Fruit fly (Drosophila melanogaster) whole organism, embryonic: Measurements from ENCODE around the gene Efr.
A peak's percentile ranks its signal among the peaks of the same experiment; 100 is the strongest.

ENCODE experiments used
- Abd-B ChIP-seq: fragments of 200-800 bp; sonication (Bioruptor generic); optimal IDR thresholded peaks from 2 replicates; lab custom pipeline; 2018; ENCODE audit warnings: missing biosample characterization, mild to moderate bottlenecking, missing genetic modification characterization, moderate library complexity
- Adf1 ChIP-seq: fragments of 200-800 bp; sonication (Bioruptor generic); IDR thresholded peaks from 2 replicates; pipeline ENCODE4 v1.3.6; 2022; ENCODE audit warnings: missing biosample characterization, missing genetic modification characterization
- Awh ChIP-seq: fragments of 200-800 bp; sonication (Bioruptor generic); IDR thresholded peaks from 2 replicates; pipeline ENCODE4, ENCODE4 v1.3.6; 2022; ENCODE audit warnings: missing biosample characterization, missing genetic modification characterization
- Bteb2 ChIP-seq: fragments of 200-800 bp; sonication (Bioruptor generic); optimal IDR thresholded peaks from 2 replicates; lab custom pipeline; 2016; ENCODE audit warnings: missing biosample characterization, missing genetic modification characterization
- CG1024 ChIP-seq: fragments of 200-800 bp; sonication (Bioruptor generic); IDR thresholded peaks from 2 replicates; pipeline ENCODE4 v1.3.6; 2022; ENCODE audit warnings: missing biosample characterization, missing genetic modification characterization
- CG10321 ChIP-seq: fragments of 200-800 bp; sonication (Bioruptor generic); IDR thresholded peaks from 2 replicates; pipeline ENCODE4 v1.3.6; 2022; ENCODE audit warnings: missing biosample characterization, missing genetic modification characterization
- CG12071 ChIP-seq: fragments of 200-800 bp; sonication (Bioruptor generic); optimal IDR thresholded peaks from 3 replicates; lab custom pipeline; 2018; ENCODE audit warnings: missing biosample characterization, mild to moderate bottlenecking, missing genetic modification characterization
- CG12219 ChIP-seq: fragments of 200-800 bp; sonication (Bioruptor generic); optimal IDR thresholded peaks from 3 replicates; lab custom pipeline; 2018; ENCODE audit warnings: missing biosample characterization, mild to moderate bottlenecking, missing genetic modification characterization
- CG1233 ChIP-seq: fragments of 200-800 bp; sonication (Bioruptor generic); optimal IDR thresholded peaks from 4 replicates; lab custom pipeline; 2018; ENCODE audit warnings: missing biosample characterization, mild to moderate bottlenecking, missing genetic modification characterization
- CG12744 ChIP-seq: fragments of 200-800 bp; sonication (Bioruptor generic); optimal IDR thresholded peaks from 2 replicates; lab custom pipeline; 2016; ENCODE audit warnings: missing biosample characterization, missing genetic modification characterization
- CG14014 ChIP-seq: fragments of 200-800 bp; sonication (Bioruptor generic); IDR thresholded peaks from 2 replicates; pipeline ENCODE4 v1.3.6; 2022; ENCODE audit warnings: missing biosample characterization, missing genetic modification characterization
- CG1647 ChIP-seq: fragments of 200-800 bp; sonication (Bioruptor generic); optimal IDR thresholded peaks from 3 replicates; lab custom pipeline; 2016; ENCODE audit warnings: missing biosample characterization, missing genetic modification characterization
- CG17186 ChIP-seq: fragments of 200-800 bp; sonication (Bioruptor generic); optimal IDR thresholded peaks from 3 replicates; lab custom pipeline; 2017; ENCODE audit warnings: missing biosample characterization, missing genetic modification reagents, missing genetic modification characterization
- CG17829 ChIP-seq: fragments of 200-800 bp; optimal IDR thresholded peaks from 2 replicates; lab custom pipeline; 2019; ENCODE audit warnings: missing biosample characterization, mild to moderate bottlenecking, missing genetic modification characterization, moderate library complexity
- CG18599 ChIP-seq: fragments of 200-800 bp; sonication (Bioruptor generic); optimal IDR thresholded peaks from 3 replicates; lab custom pipeline; 2017; ENCODE audit warnings: missing biosample characterization, missing genetic modification characterization, mild to moderate bottlenecking, moderate library complexity, missing genetic modification reagents
- CG2120 ChIP-seq: fragments of 200-800 bp; sonication (Bioruptor generic); optimal IDR thresholded peaks from 3 replicates; lab custom pipeline; 2016; ENCODE audit warnings: missing biosample characterization, missing genetic modification characterization
- CG2129 ChIP-seq: fragments of 200-800 bp; sonication (Bioruptor generic); IDR thresholded peaks from 2 replicates; pipeline ENCODE4 v1.3.6; 2022; ENCODE audit warnings: missing biosample characterization, missing genetic modification characterization; ENCODE audit not compliant: partially characterized antibody
- CG3065 ChIP-seq: fragments of 200-800 bp; sonication (Bioruptor generic); optimal IDR thresholded peaks from 2 replicates; lab custom pipeline; 2016; ENCODE audit warnings: missing biosample characterization, missing genetic modification characterization
- CG31365 ChIP-seq: fragments of 200-800 bp; sonication (Bioruptor generic); optimal IDR thresholded peaks from 2 replicates; lab custom pipeline; 2018; ENCODE audit warnings: missing biosample characterization, mild to moderate bottlenecking, missing genetic modification characterization
- CG4404 ChIP-seq: fragments of 200-800 bp; sonication (Bioruptor generic); IDR thresholded peaks from 2 replicates; pipeline ENCODE4 v1.3.6; 2022; ENCODE audit warnings: missing biosample characterization, missing genetic modification characterization
- CG4707 ChIP-seq: fragments of 200-800 bp; sonication (Bioruptor generic); optimal IDR thresholded peaks from 2 replicates; lab custom pipeline; 2018; ENCODE audit warnings: missing biosample characterization, mild to moderate bottlenecking, missing genetic modification characterization, moderate library complexity
- CG4820 ChIP-seq: fragments of 200-800 bp; sonication (Bioruptor generic); optimal IDR thresholded peaks from 3 replicates; lab custom pipeline; 2016; ENCODE audit warnings: missing biosample characterization, missing genetic modification characterization
- CG5953 ChIP-seq: fragments of 200-800 bp; sonication (Bioruptor generic); IDR thresholded peaks from 2 replicates; pipeline ENCODE4 v1.3.6; 2022; ENCODE audit warnings: missing biosample characterization, missing genetic modification characterization
- CG6654 ChIP-seq: fragments of 200-800 bp; sonication (Bioruptor generic); optimal IDR thresholded peaks from 2 replicates; lab custom pipeline; 2017; ENCODE audit warnings: missing biosample characterization, mild to moderate bottlenecking, missing genetic modification characterization
- CG7745 ChIP-seq: fragments of 200-800 bp; sonication (Bioruptor generic); optimal IDR thresholded peaks from 2 replicates; lab custom pipeline; 2018; ENCODE audit warnings: missing biosample characterization, mild to moderate bottlenecking, missing genetic modification characterization, moderate library complexity
- CG7987 ChIP-seq: fragments of 200-800 bp; sonication (Bioruptor generic); optimal IDR thresholded peaks from 2 replicates; lab custom pipeline; 2018; ENCODE audit warnings: missing biosample characterization, mild to moderate bottlenecking, missing genetic modification characterization, moderate library complexity
- CG8478 ChIP-seq: fragments of >200 bp; optimal IDR thresholded peaks from 2 replicates; lab custom pipeline; 2018
- CG8765 ChIP-seq: fragments of 200-800 bp; sonication (Bioruptor generic); IDR thresholded peaks from 2 replicates; pipeline ENCODE4 v1.3.6; 2022; ENCODE audit warnings: missing biosample characterization, missing genetic modification characterization
- CG8944 ChIP-seq: fragments of 200-800 bp; sonication (Bioruptor generic); optimal IDR thresholded peaks from 3 replicates; lab custom pipeline; 2016; ENCODE audit warnings: missing biosample characterization, missing genetic modification characterization
- Fer1 ChIP-seq: fragments of 200-800 bp; sonication (Bioruptor generic); optimal IDR thresholded peaks from 2 replicates; lab custom pipeline; 2017; ENCODE audit warnings: missing biosample characterization, mild to moderate bottlenecking, missing genetic modification characterization
- HLH4C ChIP-seq: fragments of 200-800 bp; sonication (Bioruptor generic); IDR thresholded peaks from 3 replicates; pipeline ENCODE4 v1.3.6; 2022; ENCODE audit warnings: missing biosample characterization, missing genetic modification characterization; ENCODE audit not compliant: partially characterized antibody
- Opbp ChIP-seq: fragments of 200-800 bp; sonication (Bioruptor generic); IDR thresholded peaks from 3 replicates; pipeline ENCODE4 v1.3.6; 2022; ENCODE audit warnings: missing biosample characterization, missing genetic modification characterization; ENCODE audit not compliant: partially characterized antibody
- Ravus ChIP-seq: fragments of 200-800 bp; sonication (Bioruptor generic); IDR thresholded peaks from 2 replicates; pipeline ENCODE4 v1.3.6; 2022; ENCODE audit warnings: missing biosample characterization, missing genetic modification characterization
- ara ChIP-seq: fragments of 200-800 bp; sonication (Bioruptor generic); IDR thresholded peaks from 2 replicates; pipeline ENCODE4 v1.3.6; 2022; ENCODE audit warnings: missing biosample characterization, missing genetic modification characterization
- bowl ChIP-seq: fragments of 200-800 bp; sonication (Bioruptor generic); IDR thresholded peaks from 2 replicates; pipeline ENCODE4 v1.3.6; 2022; ENCODE audit warnings: missing biosample characterization, missing genetic modification characterization
- corto ChIP-seq: fragments of 200-800 bp; sonication (Bioruptor generic); optimal IDR thresholded peaks from 2 replicates; lab custom pipeline; 2016; ENCODE audit warnings: missing biosample characterization, mild to moderate bottlenecking, missing genetic modification characterization, moderate library complexity
- disco-r ChIP-seq: fragments of 200-800 bp; sonication (Bioruptor generic); optimal IDR thresholded peaks from 2 replicates; lab custom pipeline; 2016; ENCODE audit warnings: missing biosample characterization, missing genetic modification characterization
- emc ChIP-seq: fragments of 200-800 bp; sonication (Bioruptor generic); optimal IDR thresholded peaks from 2 replicates; lab custom pipeline; 2016; ENCODE audit warnings: missing biosample characterization, missing genetic modification characterization
- eve ChIP-seq, 2 experiments: fragments of >200 bp; optimal IDR thresholded peaks; 2 replicates each; lab custom pipeline; 2017; ENCODE audit warnings: missing biosample characterization in 2 of 2, missing genetic modification characterization in 2 of 2
- fd64A ChIP-seq: fragments of 200-800 bp; sonication (Bioruptor generic); optimal IDR thresholded peaks from 3 replicates; lab custom pipeline; 2018; ENCODE audit warnings: missing biosample characterization, mild to moderate bottlenecking, missing genetic modification characterization
- grn ChIP-seq: fragments of 200-800 bp; sonication (Bioruptor generic); optimal IDR thresholded peaks from 3 replicates; lab custom pipeline; 2017; ENCODE audit warnings: missing biosample characterization, missing genetic modification characterization
- ind ChIP-seq: fragments of 200-800 bp; sonication (Bioruptor generic); optimal IDR thresholded peaks from 3 replicates; lab custom pipeline; 2016; ENCODE audit warnings: missing biosample characterization, missing genetic modification characterization
- lilli ChIP-seq: fragments of 200-800 bp; sonication (Bioruptor generic); optimal IDR thresholded peaks from 3 replicates; lab custom pipeline; 2016; ENCODE audit warnings: missing biosample characterization, missing genetic modification characterization
- lov ChIP-seq, 2 experiments: fragments of 200-800 bp in 1 of 2; fragments of >200 bp in 1 of 2; sonication (Bioruptor generic) in 1 of 2; IDR thresholded peaks in 1 of 2; optimal IDR thresholded peaks in 1 of 2; 2 replicates in 1 of 2; 3 replicates in 1 of 2; pipeline versions ENCODE4 v1.3.6 to Lab custom; 2017 to 2022; ENCODE audit warnings: missing biosample characterization in 1 of 2, missing genetic modification characterization in 1 of 2
- nmo ChIP-seq: fragments of 200-800 bp; sonication (Bioruptor generic); optimal IDR thresholded peaks from 2 replicates; lab custom pipeline; 2018; ENCODE audit warnings: missing biosample characterization, mild to moderate bottlenecking, missing genetic modification characterization, moderate library complexity
- p53 ChIP-seq: fragments of 200-800 bp; sonication (Bioruptor generic); optimal IDR thresholded peaks from 2 replicates; lab custom pipeline; 2016; ENCODE audit warnings: missing biosample characterization, missing genetic modification characterization
- scrt ChIP-seq: fragments of 200-800 bp; sonication (Bioruptor generic); optimal IDR thresholded peaks from 2 replicates; lab custom pipeline; 2018; ENCODE audit warnings: missing biosample characterization, mild to moderate bottlenecking, missing genetic modification characterization, moderate library complexity
- sens ChIP-seq: fragments of 200-800 bp; sonication (Bioruptor generic); peaks from one replicate; lab custom pipeline; 2016; ENCODE audit warnings: missing biosample characterization, missing genetic modification characterization
- slp2 ChIP-seq: fragments of 200-800 bp; sonication (Bioruptor generic); optimal IDR thresholded peaks from 2 replicates; lab custom pipeline; 2016; ENCODE audit warnings: missing biosample characterization, missing genetic modification characterization
- ttk ChIP-seq: fragments of 200-800 bp; sonication (Bioruptor generic); IDR thresholded peaks from 2 replicates; pipeline ENCODE4 v2.1.2; 2022; ENCODE audit warnings: missing biosample characterization, missing genetic modification characterization
- unc-4 ChIP-seq: fragments of 200-800 bp; sonication (Bioruptor generic); IDR thresholded peaks from 2 replicates; pipeline ENCODE4 v1.3.6; 2022; ENCODE audit warnings: missing biosample characterization, missing genetic modification characterization; ENCODE audit not compliant: partially characterized antibody
- wdn ChIP-seq: fragments of 200-800 bp; sonication (Bioruptor generic); IDR thresholded peaks from 2 replicates; pipeline ENCODE4 v1.3.6; 2022; ENCODE audit warnings: missing biosample characterization, missing genetic modification characterization

The Efr gene

dm6 chrX:6255414-6255915 lies 35.7 kb downstream of the Efr start, which contains the start of the genes Rbcn-3A and Spx (continued):
- TF ChIP-seq disco-r (GFP tag; lab: Kevin White, UChicago) (no peak), CG17829 (tag; lab: Kevin White, UChicago) (no peak), CG8765 (no peak), Fer1 (GFP tag; lab: Kevin White, UChicago) (no peak), CG4820 (GFP tag; lab: Kevin White, UChicago) (no peak), CG10321 (no peak), ara (GFP tag; lab: Robert Waterston, UW) (no peak), sens (GFP tag; lab: Kevin White, UChicago) (peak; percentile 57), CG7745 (tag; lab: Kevin White, UChicago) (no peak), CG2120 (peak; percentile 53), Bteb2 (GFP tag; lab: Kevin White, UChicago) (no peak), CG5953 (GFP tag; lab: Robert Waterston, UW) (no peak), Awh (GFP tag; lab: Robert Waterston, UW) (no peak), slp2 (no peak), unc-4 (GFP tag; lab: Robert Waterston, UW) (peak; percentile 93), p53 (GFP tag; lab: Kevin White, UChicago) (no peak), Abd-B (GFP tag; lab: Kevin White, UChicago) (peak; percentile 40), emc (GFP tag; lab: Kevin White, UChicago) (no peak), CG12071 (GFP tag; lab: Kevin White, UChicago) (no peak), CG31365 (tag; lab: Kevin White, UChicago) (no peak), CG17186 (no peak), CG4404 (GFP tag; lab: Robert Waterston, UW) (no peak), CG3065 (no peak), CG1233 (GFP tag; lab: Kevin White, UChicago) (no peak), Adf1 (no peak), CG1024 (GFP tag; lab: Robert Waterston, UW) (no peak), CG12219 (GFP tag; lab: Kevin White, UChicago) (no peak), bowl (GFP tag; lab: Robert Waterston, UW) (no peak), nmo (peak; percentile 68), eve (GFP tag; optimal IDR thresholded peaks at IDR 0.05; lab: Kevin White, UChicago) (no peak), wdn (GFP tag; lab: Robert Waterston, UW) (no peak), lov (optimal IDR thresholded peaks at IDR 0.05; lab: Kevin White, UChicago) (no peak), lov (GFP tag; IDR thresholded peaks at IDR 0.05; lab: Robert Waterston, UW) (no peak), scrt (GFP tag; lab: Kevin White, UChicago) (no peak), CG2129 (GFP tag; lab: Robert Waterston, UW) (peak; percentile 82), fd64A (GFP tag; lab: Kevin White, UChicago) (no peak), Ravus (GFP tag; lab: Robert Waterston, UW) (no peak), CG4707 (GFP tag; lab: Kevin White, UChicago) (no peak), CG18599 (GFP tag; lab: Kevin White, UChicago) (peak; percentile 35), CG12744 (GFP tag; lab: Kevin White, UChicago) (no peak), CG14014 (GFP tag; lab: Robert Waterston, UW) (no peak), ttk (no peak), HLH4C (peak; percentile 92), corto (GFP tag; lab: Kevin White, UChicago) (no peak), lilli (GFP tag; lab: Kevin White, UChicago) (peak; percentile 32), CG7987 (GFP tag; lab: Kevin White, UChicago) (no peak), CG8944 (GFP tag; lab: Kevin White, UChicago) (no peak), grn (GFP tag; lab: Kevin White, UChicago) (no peak), CG1647 (no peak), CG6654 (GFP tag; lab: Kevin White, UChicago) (no peak), Opbp (peak; percentile 77), ind (GFP tag; lab: Kevin White, UChicago) (peak; percentile 32), CG8478 (no peak)
